Fruit fly (Drosophila melanogaster): Measurements from ENCODE around the gene CG14024.

dm6 chr2L:5294392-5295244 lies 20.1 kb downstream of the CG14024 start:
- TF ChIP-seq CG7101 (tag; optimal IDR thresholded peaks at IDR 0.05) (no peak), cic (GFP tag; optimal IDR thresholded peaks at IDR 0.05) (no peak), Clk (GFP tag; optimal IDR thresholded peaks at IDR 0.05) (no peak), CG7045 (GFP tag; optimal IDR thresholded peaks at IDR 0.05) (no peak), toe (GFP tag; optimal IDR thresholded peaks at IDR 0.05) (no peak), bab1 (GFP tag; optimal IDR thresholded peaks at IDR 0.05) (no peak), Crg-1 (GFP tag; optimal IDR thresholded peaks at IDR 0.05) (no peak), kay (GFP tag; ENCODE audit: borderline replicate concordance) (peak; percentile 69), ovo (GFP tag; optimal IDR thresholded peaks at IDR 0.05) (no peak), CG33017 (tag; optimal IDR thresholded peaks at IDR 0.05) (no peak), tj (GFP tag; optimal IDR thresholded peaks at IDR 0.05) (peak; percentile 98), CG14711 (tag; optimal IDR thresholded peaks at IDR 0.05) (no peak), CG5204 (GFP tag; optimal IDR thresholded peaks at IDR 0.05) (no peak), Hr96 (GFP tag; optimal IDR thresholded peaks at IDR 0.05) (no peak)
